Fruit fly (Drosophila melanogaster): Measurements from ENCODE around the gene CG16965.

DNA sequence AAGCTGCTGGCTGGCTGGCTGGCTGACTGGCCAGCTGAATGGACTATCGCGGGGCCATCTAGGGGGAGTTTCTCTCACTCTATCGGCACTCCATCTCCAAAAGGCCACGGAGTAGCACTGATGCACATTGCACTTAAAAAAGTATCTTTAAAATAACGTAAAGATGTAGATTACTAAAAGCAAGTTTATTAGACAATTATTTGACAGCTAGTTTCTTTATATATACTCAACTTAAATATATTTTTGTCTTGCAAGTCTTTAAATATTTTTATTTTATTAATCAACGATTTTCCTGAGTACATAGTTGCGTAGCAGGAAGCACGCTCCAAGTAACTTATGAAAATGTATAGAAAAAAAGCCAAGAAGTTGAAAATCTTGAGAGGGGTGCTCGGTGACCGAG is 4.4 kb upstream of the CG16965 start:
- TF ChIP-seq CG8478 (optimal IDR thresholded peaks at IDR 0.05) (no peak), CTCF (optimal IDR thresholded peaks at IDR 0.05) (no peak)

Data from S2 (cell line).